Fruit fly (Drosophila melanogaster) whole organism, pupa: ENCODE results near the gene CG18666.

Source experiments
- CG10348 ChIP-seq: fragments of 200-800 bp; sonication (Bioruptor generic); IDR thresholded peaks from 2 replicates; pipeline ENCODE4 v1.3.6; 2022; ENCODE audit warnings: missing biosample characterization, missing genetic modification characterization
- CG12605 ChIP-seq: fragments of 200-800 bp; sonication (Bioruptor generic); IDR thresholded peaks from 2 replicates; pipeline ENCODE4 v1.3.6; 2022; ENCODE audit warnings: missing biosample characterization, missing genetic modification characterization
- CG14655 ChIP-seq: fragments of 200-800 bp; sonication (Bioruptor generic); optimal IDR thresholded peaks from 3 replicates; lab custom pipeline; 2017; ENCODE audit warnings: mild to moderate bottlenecking, missing biosample characterization, missing genetic modification reagents, missing genetic modification characterization
- CG32121 ChIP-seq: fragments of 200-800 bp; sonication (Bioruptor generic); IDR thresholded peaks from 2 replicates; pipeline ENCODE4 v1.3.6; 2022; ENCODE audit warnings: missing biosample characterization, missing genetic modification characterization
- CG8301 ChIP-seq: fragments of 200-800 bp; sonication (Bioruptor generic); optimal IDR thresholded peaks from 2 replicates; lab custom pipeline; 2018; ENCODE audit warnings: missing biosample characterization, mild to moderate bottlenecking, missing genetic modification characterization
- CG9948 ChIP-seq: fragments of 200-800 bp; sonication (Bioruptor generic); optimal IDR thresholded peaks from 2 replicates; lab custom pipeline; 2018; ENCODE audit warnings: missing biosample characterization, mild to moderate bottlenecking, missing genetic modification characterization, moderate library complexity
- EcR ChIP-seq: fragments of 200-800 bp; sonication (Bioruptor generic); optimal IDR thresholded peaks from 3 replicates; lab custom pipeline; 2019; ENCODE audit warnings: missing biosample characterization, missing genetic modification characterization, mild to moderate bottlenecking, moderate library complexity, missing genetic modification reagents
- Ets98B ChIP-seq: fragments of 200-800 bp; sonication (Bioruptor generic); IDR thresholded peaks from 2 replicates; pipeline ENCODE4 v1.3.6; 2022; ENCODE audit warnings: missing biosample characterization, missing genetic modification characterization
- Snoo ChIP-seq: fragments of 200-800 bp; sonication (Bioruptor generic); optimal IDR thresholded peaks from 3 replicates; lab custom pipeline; 2017; ENCODE audit warnings: missing biosample characterization, mild to moderate bottlenecking, missing genetic modification characterization, inconsistent platforms
- fd96Ca ChIP-seq: fragments of 200-800 bp; sonication (Bioruptor generic); IDR thresholded peaks from 3 replicates; pipeline ENCODE4 v1.3.6; 2022; ENCODE audit warnings: missing biosample characterization, missing genetic modification characterization
- gl ChIP-seq: fragments of 200-800 bp; sonication (Bioruptor generic); optimal IDR thresholded peaks from 2 replicates; lab custom pipeline; 2018; ENCODE audit warnings: missing biosample characterization, mild to moderate bottlenecking, missing genetic modification characterization

- peak; percentile 60; the same call in 1 of the 2 replicates for TF ChIP-seq Ets98B (GFP tag; lab: Robert Waterston, UW)
- peak; percentile 21 for TF ChIP-seq CG32121 (GFP tag; lab: Robert Waterston, UW)
- TF ChIP-seq Snoo (tag; lab: Kevin White, UChicago), result no peak
- no peak for TF ChIP-seq CG8301 (tag; lab: Kevin White, UChicago)
- TF ChIP-seq CG9948, result peak; percentile 6
- peak; percentile 58 for TF ChIP-seq CG14655 (GFP tag; lab: Kevin White, UChicago)
- TF ChIP-seq fd96Ca (GFP tag; lab: Robert Waterston, UW), result peak; percentile 16; the same call in 1 of the 3 replicates
- TF ChIP-seq CG12605 (GFP tag; lab: Robert Waterston, UW), result peak; percentile 88
- no peak for TF ChIP-seq CG10348 (GFP tag; lab: Robert Waterston, UW)
- TF ChIP-seq gl (tag; lab: Kevin White, UChicago), result peak; percentile 38
- no peak for TF ChIP-seq EcR (GFP tag; lab: Kevin White, UChicago)
Measured at dm6 chr2L:11032285-11032970, 2.2 kb upstream of the CG18666 start.
